Worm (Caenorhabditis elegans) whole organism, mixed stage, embryonic: Measurements from ENCODE around the gene znf-474.

Experiments used
- M03D4.4 ChIP-seq: sonication (generic microtip); optimal IDR thresholded peaks from 2 replicates; lab custom pipeline; 2017; ENCODE audit warnings: mild to moderate bottlenecking, missing genetic modification characterization, missing compliant biosample characterization
- blmp-1 ChIP-seq: fragments of 150-350 bp; optimal IDR thresholded peaks from 2 replicates; lab custom pipeline; 2014; ENCODE audit warnings: missing biosample characterization, missing genetic modification characterization
- ceh-39 ChIP-seq: fragments of 150-350 bp; optimal IDR thresholded peaks from 2 replicates; lab custom pipeline; 2014; ENCODE audit warnings: missing biosample characterization, missing genetic modification characterization
- ceh-43 ChIP-seq: fragments of 200-800 bp; sonication (Bioruptor generic); optimal IDR thresholded peaks from 2 replicates; lab custom pipeline; 2018; ENCODE audit warnings: mild to moderate bottlenecking, missing genetic modification characterization, moderate library complexity, missing compliant biosample characterization
- ceh-83 ChIP-seq: fragments of 200-800 bp; sonication (Bioruptor generic); optimal IDR thresholded peaks from 2 replicates; lab custom pipeline; 2018; ENCODE audit warnings: mild to moderate bottlenecking, missing genetic modification characterization, missing compliant biosample characterization
- ces-1 ChIP-seq: fragments of 150-350 bp; optimal IDR thresholded peaks from 2 replicates; lab custom pipeline; 2014; ENCODE audit warnings: missing biosample characterization, missing genetic modification reagents, missing genetic modification characterization
- cnd-1 ChIP-seq: fragments of 200-800 bp; sonication (Bioruptor generic); optimal IDR thresholded peaks from 2 replicates; lab custom pipeline; 2018; ENCODE audit warnings: mild to moderate bottlenecking, missing genetic modification characterization, missing compliant biosample characterization
- drap-1 ChIP-seq: fragments of 200-800 bp; sonication (Bioruptor generic); optimal IDR thresholded peaks from 3 replicates; lab custom pipeline; 2018; ENCODE audit warnings: mild to moderate bottlenecking, missing genetic modification characterization, missing compliant biosample characterization
- elt-1 ChIP-seq: sonication (generic microtip); optimal IDR thresholded peaks from 2 replicates; lab custom pipeline; 2017; ENCODE audit warnings: missing genetic modification characterization, mild to moderate bottlenecking, missing compliant biosample characterization, antibody characterized with exemption, moderate library complexity, borderline replicate concordance; ENCODE audit not compliant: insufficient read depth
- elt-3 ChIP-seq: fragments of 150-350 bp; optimal IDR thresholded peaks from 2 replicates; lab custom pipeline; 2014; ENCODE audit warnings: missing biosample characterization, missing genetic modification characterization
- flh-1 ChIP-seq: fragments of 200-800 bp; sonication (Bioruptor generic); optimal IDR thresholded peaks from 2 replicates; lab custom pipeline; 2018; ENCODE audit warnings: mild to moderate bottlenecking, missing genetic modification characterization, moderate library complexity, missing compliant biosample characterization
- ham-2 ChIP-seq: fragments of 200-800 bp; sonication (Bioruptor generic); optimal IDR thresholded peaks from 2 replicates; lab custom pipeline; 2018; ENCODE audit warnings: mild to moderate bottlenecking, missing genetic modification characterization, missing compliant biosample characterization
- hlh-1 ChIP-seq: fragments of 150-350 bp; optimal IDR thresholded peaks from 2 replicates; lab custom pipeline; 2014; ENCODE audit warnings: missing biosample characterization, missing genetic modification reagents, missing genetic modification characterization
- lin-13 ChIP-seq: fragments of 150-350 bp; optimal IDR thresholded peaks from 2 replicates; lab custom pipeline; 2014; ENCODE audit warnings: missing biosample characterization, missing genetic modification characterization
- lin-32 ChIP-seq: fragments of 200-800 bp; sonication (Bioruptor generic); optimal IDR thresholded peaks from 2 replicates; lab custom pipeline; 2018; ENCODE audit warnings: mild to moderate bottlenecking, missing genetic modification characterization, missing compliant biosample characterization
- lsy-2 ChIP-seq: fragments of 150-350 bp; optimal IDR thresholded peaks from 2 replicates; lab custom pipeline; 2014; ENCODE audit warnings: missing biosample characterization, missing genetic modification characterization
- mab-5 ChIP-seq: fragments of 150-350 bp; optimal IDR thresholded peaks from 2 replicates; lab custom pipeline; 2014; ENCODE audit warnings: missing biosample characterization, missing genetic modification characterization
- mep-1 ChIP-seq: fragments of 150-350 bp; optimal IDR thresholded peaks from 2 replicates; lab custom pipeline; 2017; ENCODE audit warnings: missing biosample characterization, missing genetic modification reagents, missing genetic modification characterization, inconsistent platforms
- nhr-2 ChIP-seq: fragments of 150-350 bp; optimal IDR thresholded peaks from 2 replicates; lab custom pipeline; 2014; ENCODE audit warnings: missing biosample characterization, missing genetic modification characterization
- nhr-237 ChIP-seq: fragments of 150-350 bp; optimal IDR thresholded peaks from 2 replicates; lab custom pipeline; 2014; ENCODE audit warnings: missing biosample characterization, missing genetic modification characterization
- nhr-28 ChIP-seq: fragments of 150-350 bp; optimal IDR thresholded peaks from 2 replicates; lab custom pipeline; 2014; ENCODE audit warnings: missing biosample characterization, missing genetic modification characterization
- nhr-76 ChIP-seq: sonication (generic microtip); optimal IDR thresholded peaks from 2 replicates; lab custom pipeline; 2017; ENCODE audit warnings: missing biosample characterization, missing genetic modification characterization
- sem-2 ChIP-seq: fragments of 200-800 bp; sonication (Bioruptor generic); optimal IDR thresholded peaks from 2 replicates; lab custom pipeline; 2018; ENCODE audit warnings: mild to moderate bottlenecking, missing genetic modification characterization, missing compliant biosample characterization
- snpc-4 ChIP-seq: fragments of 150-350 bp; optimal IDR thresholded peaks from 2 replicates; lab custom pipeline; 2014; ENCODE audit warnings: missing biosample characterization, missing genetic modification characterization
- sptf-1 ChIP-seq: sonication (generic microtip); optimal IDR thresholded peaks from 2 replicates; lab custom pipeline; 2017; ENCODE audit warnings: mild to moderate bottlenecking, missing genetic modification characterization, moderate library complexity, missing compliant biosample characterization
- tbx-8 ChIP-seq: fragments of 200-800 bp; sonication (Bioruptor generic); optimal IDR thresholded peaks from 2 replicates; lab custom pipeline; 2018; ENCODE audit warnings: mild to moderate bottlenecking, missing genetic modification characterization, moderate library complexity, missing compliant biosample characterization
- unc-120 ChIP-seq: sonication (generic microtip); optimal IDR thresholded peaks from 2 replicates; lab custom pipeline; 2017; ENCODE audit warnings: missing genetic modification characterization, missing compliant biosample characterization; ENCODE audit not compliant: poor library complexity, severe bottlenecking
- unc-39 ChIP-seq: fragments of 150-350 bp; optimal IDR thresholded peaks from 2 replicates; lab custom pipeline; 2014; ENCODE audit warnings: missing biosample characterization, missing genetic modification characterization
- unc-62 ChIP-seq: fragments of 150-350 bp; optimal IDR thresholded peaks from 2 replicates; lab custom pipeline; 2014; ENCODE audit warnings: missing biosample characterization, missing genetic modification reagents, missing genetic modification characterization
- ztf-11 ChIP-seq: fragments of 150-350 bp; optimal IDR thresholded peaks from 2 replicates; lab custom pipeline; 2014; ENCODE audit warnings: missing biosample characterization, missing genetic modification characterization

Gene znf-474

ce11 chrX:12184393-12184792 lies 34.7 kb downstream of the znf-474 start:
- TF ChIP-seq blmp-1 (tag; lab: Kevin White, UChicago) (no peak), drap-1 (GFP tag; lab: Kevin White, UChicago) (no peak), ham-2 (GFP tag; lab: Kevin White, UChicago) (peak; percentile 6), tbx-8 (no peak), elt-3 (no peak), ceh-43 (GFP tag; lab: Kevin White, UChicago) (no peak), nhr-237 (tag; lab: Kevin White, UChicago) (peak; percentile 18), lin-13 (tag; lab: Kevin White, UChicago) (no peak), ceh-83 (GFP tag; lab: Kevin White, UChicago) (no peak), unc-39 (tag; lab: Kevin White, UChicago) (no peak), unc-120 (tag; lab: Kevin White, UChicago) (no peak), sem-2 (GFP tag; lab: Kevin White, UChicago) (no peak), mep-1 (tag; lab: Kevin White, UChicago) (no peak), sptf-1 (tag; lab: Kevin White, UChicago) (no peak), mab-5 (peak; percentile 1), M03D4.4 (tag; lab: Kevin White, UChicago) (no peak), ceh-39 (tag; lab: Kevin White, UChicago) (no peak), ces-1 (GFP tag; lab: Kevin White, UChicago) (peak; percentile 99), lsy-2 (tag; lab: Kevin White, UChicago) (no peak), nhr-76 (tag; lab: Kevin White, UChicago) (no peak), flh-1 (GFP tag; lab: Kevin White, UChicago) (no peak), nhr-2 (tag; lab: Kevin White, UChicago) (no peak)

ce11 chrX:12185847-12186559 lies 36.3 kb downstream of the znf-474 start:
- TF ChIP-seq hlh-1 (tag; lab: Kevin White, UChicago) (peak; percentile 1), flh-1 (GFP tag; lab: Kevin White, UChicago) (no peak)

- TF ChIP-seq snpc-4 (tag; lab: Kevin White, UChicago) (no peak), ces-1 (GFP tag; lab: Kevin White, UChicago) (no peak), elt-3 (no peak), M03D4.4 (tag; lab: Kevin White, UChicago) (no peak), cnd-1 (tag; lab: Kevin White, UChicago) (no peak), ztf-11 (no peak), nhr-28 (no peak), ceh-43 (GFP tag; lab: Kevin White, UChicago) (no peak)
Observed at ce11 chrX:12186592-12186991, 36.9 kb downstream of the znf-474 start.

DNA sequence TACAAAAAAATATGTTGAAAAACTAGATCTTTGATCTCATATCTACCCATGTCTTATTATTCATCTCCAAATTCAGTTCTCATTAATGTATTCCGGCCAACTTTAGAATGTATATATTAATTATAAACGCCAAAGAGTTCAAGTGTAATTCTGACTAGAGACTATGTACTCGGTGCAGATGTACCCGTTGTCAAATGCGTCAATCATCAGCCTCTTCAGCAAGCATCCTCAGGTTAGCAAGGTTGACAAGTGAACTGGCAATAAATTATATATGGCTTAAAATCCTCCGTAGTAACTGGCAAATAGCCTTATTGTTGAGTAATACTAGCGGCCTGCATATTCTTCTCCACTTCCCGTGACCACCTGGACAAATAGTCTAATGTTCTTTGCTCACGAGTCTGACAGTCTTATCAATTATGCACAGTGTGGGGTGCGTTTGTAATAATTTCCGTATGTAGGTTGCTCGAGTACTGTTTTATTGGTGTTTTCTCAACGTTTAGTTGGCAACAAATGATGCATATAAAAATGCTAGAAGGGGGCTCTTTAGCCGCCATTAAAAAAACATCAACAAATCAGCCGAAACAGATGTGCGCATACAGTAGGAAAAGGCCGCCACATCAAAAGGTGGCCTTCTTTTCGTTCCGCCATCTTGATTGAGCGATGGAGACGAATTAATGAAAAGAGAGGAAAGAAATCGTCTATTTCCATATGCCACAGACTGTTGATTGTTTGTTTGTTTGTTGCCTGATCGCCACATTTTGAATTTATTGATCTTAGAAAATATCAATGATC lies 38.8 kb downstream of the znf-474 start:
- no peak for TF ChIP-seq drap-1 (GFP tag; lab: Kevin White, UChicago)
- TF ChIP-seq nhr-2 (tag; lab: Kevin White, UChicago), result peak; percentile 46
- peak; percentile 21 for TF ChIP-seq unc-62
- TF ChIP-seq lin-32 (GFP tag; lab: Kevin White, UChicago), result peak; percentile 60

DNA sequence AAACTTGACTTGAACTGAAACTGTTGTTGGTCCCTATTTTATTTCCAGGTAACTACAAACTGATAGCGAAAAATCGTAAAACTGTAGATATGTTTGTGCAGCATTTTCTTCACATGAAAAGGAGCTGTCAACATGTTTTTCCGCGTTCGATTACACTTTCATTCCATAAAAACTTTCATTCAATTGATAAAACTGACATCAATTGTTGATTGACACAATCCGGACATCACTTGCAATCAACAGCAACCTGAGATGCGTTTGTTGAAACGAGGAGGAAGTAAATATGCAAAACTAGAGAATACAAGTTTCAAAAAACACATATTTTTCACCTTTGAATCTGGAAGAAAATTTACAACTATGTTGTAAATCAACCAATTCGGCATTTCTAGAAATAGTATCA lies 47.6 kb downstream of the znf-474 start:
- TF ChIP-seq tbx-8, result no peak
- TF ChIP-seq lsy-2 (tag; lab: Kevin White, UChicago), result no peak
- TF ChIP-seq elt-3, result no peak
- TF ChIP-seq lin-32 (GFP tag; lab: Kevin White, UChicago), result no peak

- no peak for TF ChIP-seq M03D4.4 (tag; lab: Kevin White, UChicago)
- TF ChIP-seq elt-1 (tag; lab: Kevin White, UChicago), result no peak
- TF ChIP-seq ces-1 (GFP tag; lab: Kevin White, UChicago), result peak; percentile 4
- TF ChIP-seq nhr-2 (tag; lab: Kevin White, UChicago), result no peak
- TF ChIP-seq, all 35 proteins: peak for 1
Observed at ce11 chrX:12198298-12198697, 48.6 kb downstream of the znf-474 start.
